Fruit fly (Drosophila melanogaster): ENCODE data around the gene CG10581.

DNA sequence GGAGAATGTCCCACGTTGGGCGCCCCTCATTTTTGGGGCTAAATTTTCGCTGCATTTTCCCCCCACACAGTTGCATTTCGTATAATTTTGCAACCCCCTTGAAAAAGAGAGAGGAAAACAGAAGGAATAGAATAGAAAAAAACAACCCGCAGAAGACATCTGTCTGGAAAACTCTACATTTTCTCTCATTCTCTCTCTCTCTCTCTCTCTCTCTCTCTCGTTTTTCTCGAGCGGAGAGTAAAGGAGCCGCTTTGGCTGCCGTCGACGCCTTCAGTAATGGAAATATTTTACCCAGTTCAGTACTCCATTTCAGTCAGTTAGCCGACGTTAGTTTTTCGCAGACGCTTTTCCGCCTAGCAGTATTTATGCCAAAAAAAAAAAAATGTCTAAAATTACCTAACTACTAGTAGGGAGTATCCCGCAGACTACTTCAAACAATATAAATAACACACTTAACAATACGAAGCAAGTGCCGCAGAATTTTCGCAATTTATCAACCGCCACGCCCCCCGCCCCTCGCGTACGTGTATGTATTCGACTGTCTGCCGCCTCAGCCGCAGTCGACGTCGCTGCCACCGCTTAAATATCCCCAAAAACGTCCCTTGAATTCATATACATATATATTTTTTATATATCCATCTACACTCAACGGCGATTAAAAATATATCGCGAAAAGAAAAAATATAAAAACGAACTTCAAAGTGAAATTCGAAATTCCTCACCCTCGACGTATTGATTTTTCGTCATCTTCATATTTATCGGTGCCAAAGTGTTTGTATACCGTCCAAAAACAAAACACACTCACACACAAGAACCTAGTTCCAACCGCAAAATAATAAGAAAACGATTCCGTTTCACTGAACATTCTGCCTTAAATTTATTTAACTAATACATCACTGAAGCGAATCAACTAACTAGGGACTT lies 14.0 kb upstream of the CG10581 start:
- TF ChIP-seq CTCF (optimal IDR thresholded peaks at IDR 0.05) (no peak), CG8478 (optimal IDR thresholded peaks at IDR 0.05) (no peak)

Measured in S2 (cell line).